Worm (Caenorhabditis elegans) whole organism, L4 larva: ENCODE results near the gene C08B6.3.

Source experiments
- F26F4.8 ChIP-seq: fragments of 200-800 bp; sonication (Bioruptor generic); conservative IDR thresholded peaks from 2 replicates; pipeline ENCODE4 v1.3.6; 2022; ENCODE audit warnings: missing genetic modification characterization, missing compliant biosample characterization
- T20F7.1 ChIP-seq: fragments of 200-800 bp; sonication (Bioruptor generic); optimal IDR thresholded peaks from 2 replicates; lab custom pipeline; 2018; ENCODE audit warnings: mild to moderate bottlenecking, missing genetic modification characterization, missing compliant biosample characterization
- Y48G9A.11 ChIP-seq: fragments of 200-800 bp; sonication (Bioruptor generic); IDR thresholded peaks from 2 replicates; pipeline ENCODE4 v1.3.6; 2022; ENCODE audit warnings: missing genetic modification reagents, missing genetic modification characterization, missing compliant biosample characterization
- aha-1 ChIP-seq: fragments of 150-350 bp; peaks from one replicate; lab custom pipeline; 2014; ENCODE audit warnings: missing biosample characterization, missing genetic modification characterization
- ama-1 ChIP-seq: fragments of 150-350 bp; optimal IDR thresholded peaks from 2 replicates; lab custom pipeline; 2014; ENCODE audit warnings: inconsistent platforms, mixed read lengths
- arid-1 ChIP-seq: fragments of 200-800 bp; sonication (Bioruptor generic); conservative IDR thresholded peaks from 2 replicates; pipeline ENCODE4 v1.3.6; 2022; ENCODE audit warnings: missing genetic modification reagents, missing genetic modification characterization, missing compliant biosample characterization
- attf-4 ChIP-seq: sonication (generic microtip); optimal IDR thresholded peaks from 3 replicates; lab custom pipeline; 2017; ENCODE audit warnings: missing biosample characterization, missing genetic modification characterization
- ceh-82 ChIP-seq: sonication (generic microtip); optimal IDR thresholded peaks from 2 replicates; lab custom pipeline; 2017; ENCODE audit warnings: missing biosample characterization, missing genetic modification characterization
- cey-2 ChIP-seq: sonication (generic microtip); optimal IDR thresholded peaks from 3 replicates; lab custom pipeline; 2017; ENCODE audit warnings: missing genetic modification characterization, mild to moderate bottlenecking, missing compliant biosample characterization, antibody characterized with exemption, borderline replicate concordance; ENCODE audit not compliant: insufficient read depth
- daf-16 ChIP-seq, 3 experiments: sonication (generic microtip); optimal IDR thresholded peaks; 2 replicates each; lab custom pipeline; 2016 to 2017; ENCODE audit warnings: missing genetic modification characterization in 3 of 3, missing genetic modification reagents in 3 of 3, mild to moderate bottlenecking in 2 of 3, missing compliant biosample characterization in 2 of 3, missing biosample characterization in 1 of 3, moderate library complexity in 1 of 3
- dmd-6 ChIP-seq: fragments of 200-800 bp; sonication (Bioruptor generic); IDR thresholded peaks from 2 replicates; pipeline ENCODE4 v1.3.6; 2022; ENCODE audit warnings: missing genetic modification reagents, missing genetic modification characterization, missing compliant biosample characterization
- dmd-9 ChIP-seq: fragments of 200-800 bp; sonication (Bioruptor generic); IDR thresholded peaks from 2 replicates; pipeline ENCODE4 v1.3.6; 2022; ENCODE audit warnings: missing genetic modification reagents, missing genetic modification characterization, missing compliant biosample characterization
- dpl-1 ChIP-seq: fragments of 150-350 bp; optimal IDR thresholded peaks from 2 replicates; lab custom pipeline; 2014; ENCODE audit warnings: missing biosample characterization, missing genetic modification reagents, missing genetic modification characterization
- dve-1 ChIP-seq: sonication (generic microtip); optimal IDR thresholded peaks from 2 replicates; lab custom pipeline; 2017; ENCODE audit warnings: antibody characterized with exemption, mild to moderate bottlenecking, missing genetic modification characterization, missing compliant biosample characterization; ENCODE audit not compliant: insufficient read depth
- hif-1 ChIP-seq, 2 experiments: sonication (generic microtip); optimal IDR thresholded peaks; 2 replicates each; lab custom pipeline; 2016 to 2017; ENCODE audit warnings: missing compliant biosample characterization in 2 of 2, missing genetic modification characterization in 2 of 2, missing genetic modification reagents in 2 of 2, missing genotype in 2 of 2, mild to moderate bottlenecking in 1 of 2
- hlh-11 ChIP-seq: fragments of 200-800 bp; sonication (Bioruptor generic); optimal IDR thresholded peaks from 2 replicates; lab custom pipeline; 2018; ENCODE audit warnings: mild to moderate bottlenecking, missing genetic modification characterization, missing compliant biosample characterization
- lim-7 ChIP-seq: fragments of 200-800 bp; sonication (Bioruptor generic); IDR thresholded peaks from 2 replicates; pipeline ENCODE4 v1.3.6; 2022; ENCODE audit warnings: missing genetic modification characterization, missing compliant biosample characterization
- lin-29 ChIP-seq: fragments of 200-800 bp; sonication (Bioruptor generic); IDR thresholded peaks from 2 replicates; pipeline ENCODE4 v1.3.6; 2022; ENCODE audit warnings: missing genetic modification reagents, missing genetic modification characterization, missing compliant biosample characterization
- lsy-2 ChIP-seq, 2 experiments: fragments of 150-350 bp in 1 of 2; sonication (generic microtip) in 1 of 2; optimal IDR thresholded peaks; 2 replicates each; lab custom pipeline; 2014 to 2017; ENCODE audit warnings: missing biosample characterization in 2 of 2, missing genetic modification characterization in 2 of 2
- madf-5 ChIP-seq, 2 experiments: fragments of 200-800 bp; sonication (Bioruptor generic); IDR thresholded peaks; 2 replicates each; pipeline ENCODE4 v1.3.6; 2022; ENCODE audit warnings: missing compliant biosample characterization in 2 of 2, missing genetic modification characterization in 2 of 2
- mdt-29 ChIP-seq: fragments of 200-800 bp; sonication (Bioruptor generic); IDR thresholded peaks from 2 replicates; pipeline ENCODE4 v1.3.6; 2022; ENCODE audit warnings: missing genetic modification reagents, missing genetic modification characterization, missing compliant biosample characterization
- mep-1 ChIP-seq: fragments of 150-350 bp; sonication (generic microtip); optimal IDR thresholded peaks from 3 replicates; lab custom pipeline; 2014; ENCODE audit warnings: missing biosample characterization, missing genetic modification characterization
- mxl-3 ChIP-seq: fragments of 200-800 bp; sonication (Bioruptor generic); optimal IDR thresholded peaks from 2 replicates; lab custom pipeline; 2018; ENCODE audit warnings: mild to moderate bottlenecking, missing genetic modification characterization, missing compliant biosample characterization
- nhr-10 ChIP-seq: fragments of 150-350 bp; optimal IDR thresholded peaks from 2 replicates; lab custom pipeline; 2014; ENCODE audit warnings: missing biosample characterization, missing genetic modification characterization
- nhr-102 ChIP-seq: sonication (generic microtip); optimal IDR thresholded peaks from 2 replicates; lab custom pipeline; 2016; ENCODE audit warnings: mild to moderate bottlenecking, missing genetic modification characterization, moderate library complexity, missing compliant biosample characterization
- nhr-25 ChIP-seq: sonication (generic microtip); optimal IDR thresholded peaks from 2 replicates; lab custom pipeline; 2017; ENCODE audit warnings: missing genetic modification characterization, mild to moderate bottlenecking, missing compliant biosample characterization, antibody characterized with exemption, moderate library complexity, borderline replicate concordance; ENCODE audit not compliant: insufficient read depth
- nhr-28 ChIP-seq: fragments of 150-350 bp; optimal IDR thresholded peaks from 2 replicates; lab custom pipeline; 2014; ENCODE audit warnings: missing biosample characterization, missing genetic modification characterization
- nhr-42 ChIP-seq: fragments of 200-800 bp; sonication (Bioruptor generic); IDR thresholded peaks from 2 replicates; pipeline ENCODE4 v1.3.6; 2022; ENCODE audit warnings: missing genetic modification characterization, missing compliant biosample characterization
- nhr-48 ChIP-seq: sonication (generic microtip); optimal IDR thresholded peaks from 2 replicates; lab custom pipeline; 2016; ENCODE audit warnings: mild to moderate bottlenecking, missing genetic modification characterization, missing compliant biosample characterization
- nhr-6 ChIP-seq: fragments of 150-350 bp; optimal IDR thresholded peaks from 2 replicates; lab custom pipeline; 2014; ENCODE audit warnings: missing biosample characterization, missing genetic modification characterization
- nhr-77 ChIP-seq: fragments of 150-350 bp; optimal IDR thresholded peaks from 2 replicates; lab custom pipeline; 2014; ENCODE audit warnings: missing biosample characterization, missing genetic modification characterization
- php-3 ChIP-seq: fragments of 200-800 bp; sonication (Bioruptor generic); IDR thresholded peaks from 2 replicates; pipeline ENCODE4 v1.3.6; 2022; ENCODE audit warnings: missing genetic modification reagents, missing genetic modification characterization, missing compliant biosample characterization
- pqm-1 ChIP-seq: sonication (generic microtip); optimal IDR thresholded peaks from 2 replicates; lab custom pipeline; 2017; ENCODE audit warnings: missing biosample characterization, missing genetic modification characterization
- set-16 ChIP-seq: fragments of 200-800 bp; sonication (Bioruptor generic); IDR thresholded peaks from 2 replicates; pipeline ENCODE4 v1.3.6; 2022; ENCODE audit warnings: missing genetic modification reagents, missing genetic modification characterization, missing compliant biosample characterization
- spr-3 ChIP-seq: fragments of 200-800 bp; sonication (Bioruptor generic); optimal IDR thresholded peaks from 2 replicates; lab custom pipeline; 2018; ENCODE audit warnings: mild to moderate bottlenecking, missing genetic modification characterization, missing compliant biosample characterization
- tag-97 ChIP-seq: fragments of 200-800 bp; sonication (Bioruptor generic); IDR thresholded peaks from 2 replicates; pipeline ENCODE4 v1.3.6; 2022; ENCODE audit warnings: missing genetic modification characterization, missing compliant biosample characterization
- unc-39 ChIP-seq: sonication (generic microtip); optimal IDR thresholded peaks from 2 replicates; lab custom pipeline; 2017; ENCODE audit warnings: missing biosample characterization, missing genetic modification characterization
- unc-62 ChIP-seq, 3 experiments: fragments of 150-350 bp in 1 of 3; sonication (generic microtip); optimal IDR thresholded peaks in 2 of 3; peaks in 1 of 3; 1 replicate in 1 of 3; 2 replicates in 2 of 3; lab custom pipeline; 2014 to 2017; ENCODE audit warnings: missing biosample characterization in 3 of 3, missing genetic modification characterization in 3 of 3, missing genetic modification reagents in 3 of 3, missing genotype in 1 of 3
- zag-1 ChIP-seq: fragments of 150-350 bp; optimal IDR thresholded peaks from 2 replicates; lab custom pipeline; 2014; ENCODE audit warnings: missing biosample characterization, missing genetic modification characterization
- zip-2 ChIP-seq: fragments of 150-350 bp; optimal IDR thresholded peaks from 2 replicates; lab custom pipeline; 2014; ENCODE audit warnings: missing biosample characterization, missing genetic modification characterization
- ztf-11 ChIP-seq: fragments of 150-350 bp; optimal IDR thresholded peaks from 2 replicates; lab custom pipeline; 2014; ENCODE audit warnings: missing biosample characterization, missing genetic modification characterization
- ztf-7 ChIP-seq: fragments of 150-350 bp; optimal IDR thresholded peaks from 2 replicates; lab custom pipeline; 2014; ENCODE audit warnings: missing biosample characterization, missing genetic modification characterization

Gene C08B6.3

ce11 chrV:10103811-10104210, 8.3 kb downstream of the C08B6.3 start:
- TF ChIP-seq daf-16 (GFP tag; optimal IDR thresholded peaks at IDR 0.05; lab: Kevin White, UChicago) = no peak
- peak; percentile 48 for TF ChIP-seq daf-16 (tag; optimal IDR thresholded peaks at IDR 0.05; lab: Kevin White, UChicago)
- TF ChIP-seq dmd-6 (GFP tag; lab: Robert Waterston, UW) = 0 out of 2 replicates have a peak, but pooled peaks have one; percentile 23
- TF ChIP-seq pqm-1 (tag; lab: Kevin White, UChicago) = peak; percentile 34
- TF ChIP-seq mep-1 (tag; lab: Kevin White, UChicago) = peak; percentile 38
- TF ChIP-seq ztf-11 (tag; lab: Kevin White, UChicago) = no peak
- TF ChIP-seq ztf-7 (tag; lab: Kevin White, UChicago) = peak; percentile 80
- TF ChIP-seq dve-1 (tag; lab: Kevin White, UChicago) = peak; percentile 29
- peak; percentile 87 for TF ChIP-seq aha-1 (tag; lab: Kevin White, UChicago)
- no peak for TF ChIP-seq nhr-6
- TF ChIP-seq nhr-42 (GFP tag; lab: Robert Waterston, UW) = no peak

DNA sequence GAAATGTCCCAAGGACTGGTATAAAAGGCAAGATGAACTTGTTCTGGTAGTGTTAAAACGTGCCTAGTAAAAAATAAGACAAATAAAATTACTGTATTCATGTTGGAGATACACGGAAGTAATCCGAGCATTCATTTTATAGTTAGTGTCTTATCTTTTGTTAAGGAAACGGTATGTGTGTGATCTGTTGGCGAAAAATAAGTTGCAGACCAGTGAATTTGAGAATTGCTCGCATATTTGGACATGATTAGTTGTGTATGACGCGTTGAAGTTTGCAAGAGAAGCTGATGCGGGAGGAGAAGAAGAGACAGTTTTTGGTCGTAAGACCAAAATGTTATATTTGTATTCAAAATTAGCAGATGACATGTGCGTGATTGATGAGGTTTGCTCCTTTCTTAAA, 10.2 kb downstream of the C08B6.3 start, which contains the start of gene C08B6.14:
C08B6.14 (minus strand) TSS at position 101 of the 400 bp plus-strand sequence.
- TF ChIP-seq F26F4.8 (GFP tag; lab: Robert Waterston, UW) (0 out of 2 replicates have a peak, but pooled peaks have one; percentile 24), tag-97 (GFP tag; lab: Robert Waterston, UW) (no peak), lim-7 (GFP tag; lab: Robert Waterston, UW) (no peak)
- TF ChIP-seq, all 104 proteins: peak for 1

DNA sequence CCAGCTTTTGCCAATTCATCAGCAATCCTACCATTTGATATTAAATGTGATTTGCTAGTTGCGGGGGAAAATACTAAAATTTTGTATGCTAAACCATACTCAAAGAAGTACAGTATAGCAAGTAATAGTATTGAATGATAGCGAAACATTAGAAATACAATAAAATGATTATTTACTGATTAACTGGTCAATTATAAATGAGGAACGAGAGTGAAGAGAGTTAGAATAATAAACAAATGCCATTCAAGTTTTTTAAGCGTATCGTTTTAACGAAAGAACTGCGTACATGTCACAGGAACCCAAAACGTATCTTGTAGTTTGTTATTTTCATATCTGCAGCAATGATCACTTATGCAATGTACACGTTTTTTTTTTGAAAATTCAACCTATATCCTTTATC, 13.7 kb downstream of the C08B6.3 start, which contains the start of gene ugt-47:
ugt-47 (minus strand) TSS at position 169 of the 400 bp plus-strand sequence.
- no peak for TF ChIP-seq dmd-9 (GFP tag; lab: Robert Waterston, UW)
- TF ChIP-seq dve-1 (tag; lab: Kevin White, UChicago) = peak; percentile 56
- no peak for TF ChIP-seq nhr-102 (tag; lab: Kevin White, UChicago)
- TF ChIP-seq hlh-11 (tag; lab: Kevin White, UChicago) = peak; percentile 51
- peak; percentile 78 for TF ChIP-seq nhr-28 (tag; lab: Kevin White, UChicago)
- TF ChIP-seq attf-4 = no peak
- TF ChIP-seq cey-2 (tag; lab: Kevin White, UChicago) = no peak
- peak; percentile 82 for TF ChIP-seq dmd-6 (GFP tag; lab: Robert Waterston, UW)
- 0 out of 2 replicates have a peak, but pooled peaks have one; percentile 21 for TF ChIP-seq php-3
- TF ChIP-seq daf-16 (GFP tag; optimal IDR thresholded peaks at IDR 0.05; lab: Kevin White, UChicago) = peak in 1 of 2 experiments; percentile 21
- TF ChIP-seq daf-16 (tag; optimal IDR thresholded peaks at IDR 0.05; lab: Kevin White, UChicago) = peak; percentile 58
- TF ChIP-seq dpl-1 (GFP tag; lab: Kevin White, UChicago) = no peak
- peak; percentile 48 for TF ChIP-seq nhr-48 (tag; lab: Kevin White, UChicago)
- peak in 1 of 2 experiments; percentile 14 for TF ChIP-seq unc-62 (GFP tag; optimal IDR thresholded peaks at IDR 0.05 in 1 of 2; lab: Kevin White, UChicago)
- no peak for TF ChIP-seq unc-62 (tag; optimal IDR thresholded peaks at IDR 0.05; lab: Kevin White, UChicago)
- TF ChIP-seq Y48G9A.11 (GFP tag; lab: Robert Waterston, UW) = no peak

ce11 chrV:10096932-10097331, 15.2 kb downstream of the C08B6.3 start:
- TF ChIP-seq aha-1 (tag; lab: Kevin White, UChicago) (no peak), lim-7 (GFP tag; lab: Robert Waterston, UW) (no peak), ama-1 (lab: Kevin White, UChicago) (no peak), lsy-2 (tag; optimal IDR thresholded peaks at IDR 0.05; lab: Kevin White, UChicago) (no peak), nhr-102 (tag; lab: Kevin White, UChicago) (no peak), spr-3 (GFP tag; lab: Kevin White, UChicago) (no peak), lin-29 (GFP tag; lab: Robert Waterston, UW) (no peak), T20F7.1 (GFP tag; lab: Kevin White, UChicago) (no peak), set-16 (no peak), zip-2 (tag; lab: Kevin White, UChicago) (no peak), nhr-10 (no peak), nhr-77 (tag; lab: Kevin White, UChicago) (peak; percentile 50), madf-5 (GFP tag; IDR thresholded peaks at IDR 0.05; lab: Robert Waterston, UW) (no peak), nhr-25 (tag; lab: Kevin White, UChicago) (no peak), ceh-82 (tag; lab: Kevin White, UChicago) (no peak), arid-1 (no peak), mdt-29 (no peak), dve-1 (tag; lab: Kevin White, UChicago) (peak; percentile 52), tag-97 (GFP tag; lab: Robert Waterston, UW) (no peak), unc-39 (tag; lab: Kevin White, UChicago) (no peak), zag-1 (tag; lab: Kevin White, UChicago) (no peak), hif-1 (tag; optimal IDR thresholded peaks at IDR 0.05; lab: Kevin White, UChicago) (no peak), php-3 (no peak), mxl-3 (GFP tag; lab: Kevin White, UChicago) (no peak), daf-16 (GFP tag; optimal IDR thresholded peaks at IDR 0.05; lab: Kevin White, UChicago) (no peak), daf-16 (tag; optimal IDR thresholded peaks at IDR 0.05; lab: Kevin White, UChicago) (peak; percentile 40)
